Worm (Caenorhabditis elegans) whole organism, late embryonic: Measurements from ENCODE around the gene idpb-3.
A peak's percentile ranks its signal among the peaks of the same experiment; 100 is the strongest.

ENCODE experiments used
- C38D4.7 ChIP-seq: fragments of 200-800 bp; sonication (Bioruptor generic); optimal IDR thresholded peaks from 2 replicates; lab custom pipeline; 2018; ENCODE audit warnings: mild to moderate bottlenecking, missing genetic modification characterization, moderate library complexity, missing compliant biosample characterization
- K09A11.1 ChIP-seq: sonication (generic microtip); optimal IDR thresholded peaks from 2 replicates; lab custom pipeline; 2017; ENCODE audit warnings: antibody characterized with exemption, mild to moderate bottlenecking, missing genetic modification characterization, missing compliant biosample characterization; ENCODE audit not compliant: insufficient read depth
- ama-1 ChIP-seq: fragments of 150-350 bp; optimal IDR thresholded peaks from 2 replicates; lab custom pipeline; 2014
- ceh-18 ChIP-seq: sonication (generic microtip); optimal IDR thresholded peaks from 2 replicates; lab custom pipeline; 2016; ENCODE audit warnings: missing genetic modification characterization, missing compliant biosample characterization
- ceh-2 ChIP-seq: sonication (generic microtip); optimal IDR thresholded peaks from 2 replicates; lab custom pipeline; 2016; ENCODE audit warnings: missing genotype, missing genetic modification characterization, missing compliant biosample characterization
- ceh-22 ChIP-seq: sonication (generic microtip); optimal IDR thresholded peaks from 2 replicates; lab custom pipeline; 2017; ENCODE audit warnings: missing biosample characterization, missing genetic modification characterization
- ceh-24 ChIP-seq: sonication (generic microtip); optimal IDR thresholded peaks from 2 replicates; lab custom pipeline; 2016; ENCODE audit warnings: mild to moderate bottlenecking, missing genetic modification characterization, missing compliant biosample characterization
- ceh-45 ChIP-seq: fragments of 200-800 bp; sonication (Bioruptor generic); IDR thresholded peaks from 2 replicates; pipeline ENCODE4 v1.3.6; 2022; ENCODE audit warnings: missing genetic modification reagents, missing genetic modification characterization, missing compliant biosample characterization
- ceh-48 ChIP-seq: sonication (generic microtip); optimal IDR thresholded peaks from 2 replicates; lab custom pipeline; 2016; ENCODE audit warnings: missing genetic modification characterization, inconsistent platforms, missing compliant biosample characterization
- che-1 ChIP-seq: sonication (generic microtip); optimal IDR thresholded peaks from 2 replicates; lab custom pipeline; 2016; ENCODE audit warnings: mild to moderate bottlenecking, missing genetic modification characterization, missing compliant biosample characterization
- dve-1 ChIP-seq: sonication (generic microtip); optimal IDR thresholded peaks from 2 replicates; lab custom pipeline; 2017; ENCODE audit warnings: antibody characterized with exemption, mild to moderate bottlenecking, missing genetic modification characterization, missing compliant biosample characterization
- elt-2 ChIP-seq: sonication (generic microtip); optimal IDR thresholded peaks from 2 replicates; lab custom pipeline; 2016; ENCODE audit warnings: missing genetic modification reagents, missing genetic modification characterization, missing compliant biosample characterization
- elt-4 ChIP-seq: sonication (generic microtip); optimal IDR thresholded peaks from 2 replicates; lab custom pipeline; 2016; ENCODE audit warnings: missing genetic modification characterization, missing compliant biosample characterization
- fax-1 ChIP-seq: sonication (generic microtip); optimal IDR thresholded peaks from 2 replicates; lab custom pipeline; 2016; ENCODE audit warnings: missing genotype, missing genetic modification characterization, missing compliant biosample characterization
- gmeb-2 ChIP-seq: sonication (generic microtip); optimal IDR thresholded peaks from 2 replicates; lab custom pipeline; 2016; ENCODE audit warnings: missing genetic modification characterization, inconsistent platforms, missing compliant biosample characterization
- hlh-30 ChIP-seq: sonication (generic microtip); optimal IDR thresholded peaks from 2 replicates; lab custom pipeline; 2017; ENCODE audit warnings: antibody characterized with exemption, missing genetic modification characterization, missing compliant biosample characterization; ENCODE audit not compliant: insufficient read depth
- nfya-1 ChIP-seq: sonication (generic microtip); optimal IDR thresholded peaks from 2 replicates; lab custom pipeline; 2017; ENCODE audit warnings: missing genetic modification characterization, mild to moderate bottlenecking, missing compliant biosample characterization, antibody characterized with exemption, moderate library complexity
- npax-4 ChIP-seq: sonication (generic microtip); optimal IDR thresholded peaks from 2 replicates; lab custom pipeline; 2016; ENCODE audit warnings: missing genetic modification characterization, missing compliant biosample characterization
- odd-2 ChIP-seq: sonication (generic microtip); optimal IDR thresholded peaks from 2 replicates; lab custom pipeline; 2017; ENCODE audit warnings: antibody characterized with exemption, mild to moderate bottlenecking, missing genetic modification characterization, missing compliant biosample characterization
- pag-3 ChIP-seq: sonication (generic microtip); optimal IDR thresholded peaks from 2 replicates; lab custom pipeline; 2016; ENCODE audit warnings: missing compliant biosample characterization, missing genetic modification characterization, borderline replicate concordance
- pax-1 ChIP-seq: fragments of 150-350 bp; optimal IDR thresholded peaks from 2 replicates; lab custom pipeline; 2014; ENCODE audit warnings: missing biosample characterization, missing genetic modification characterization
- pros-1 ChIP-seq: fragments of 150-350 bp; optimal IDR thresholded peaks from 2 replicates; lab custom pipeline; 2014; ENCODE audit warnings: missing biosample characterization, missing genetic modification reagents, missing genetic modification characterization
- ref-2 ChIP-seq: sonication (generic microtip); optimal IDR thresholded peaks from 2 replicates; lab custom pipeline; 2016; ENCODE audit warnings: missing genetic modification characterization, missing compliant biosample characterization
- sdc-2 ChIP-seq: sonication (generic microtip); optimal IDR thresholded peaks from 2 replicates; lab custom pipeline; 2016; ENCODE audit warnings: missing genotype, missing genetic modification characterization, missing compliant biosample characterization
- sox-2 ChIP-seq: fragments of 200-800 bp; sonication (Bioruptor generic); IDR thresholded peaks from 2 replicates; pipeline ENCODE4 v1.3.6; 2022; ENCODE audit warnings: missing genetic modification reagents, missing genetic modification characterization, missing compliant biosample characterization
- sox-4 ChIP-seq: sonication (generic microtip); optimal IDR thresholded peaks from 2 replicates; lab custom pipeline; 2017; ENCODE audit warnings: mild to moderate bottlenecking, missing genetic modification characterization, inconsistent platforms, missing compliant biosample characterization
- tbx-2 ChIP-seq: sonication (generic microtip); optimal IDR thresholded peaks from 2 replicates; lab custom pipeline; 2016; ENCODE audit warnings: missing genetic modification characterization, missing compliant biosample characterization
- tbx-7 ChIP-seq: sonication (generic microtip); optimal IDR thresholded peaks from 2 replicates; lab custom pipeline; 2016; ENCODE audit warnings: missing genotype, missing genetic modification characterization, missing compliant biosample characterization
- ttx-3 ChIP-seq: sonication (generic microtip); optimal IDR thresholded peaks from 2 replicates; lab custom pipeline; 2016; ENCODE audit warnings: missing genetic modification reagents, missing genetic modification characterization, missing compliant biosample characterization
- unc-3 ChIP-seq, 2 experiments: fragments of 200-800 bp in 1 of 2; sonication (Bioruptor generic) in 1 of 2; sonication (generic microtip) in 1 of 2; conservative IDR thresholded peaks in 1 of 2; optimal IDR thresholded peaks in 1 of 2; 2 replicates each; pipeline versions ENCODE4 v1.3.6 to Lab custom; 2016 to 2022; ENCODE audit warnings: missing compliant biosample characterization in 2 of 2, missing genetic modification characterization in 2 of 2, missing genetic modification reagents in 1 of 2
- unc-42 ChIP-seq: sonication (generic microtip); optimal IDR thresholded peaks from 2 replicates; lab custom pipeline; 2016; ENCODE audit warnings: missing genotype, missing genetic modification characterization, missing compliant biosample characterization
- unc-55 ChIP-seq: sonication (generic microtip); optimal IDR thresholded peaks from 2 replicates; lab custom pipeline; 2017; ENCODE audit warnings: missing biosample characterization, missing genetic modification reagents, missing genetic modification characterization
- unc-86 ChIP-seq: sonication (generic microtip); optimal IDR thresholded peaks from 2 replicates; lab custom pipeline; 2016; ENCODE audit warnings: missing genetic modification characterization, missing compliant biosample characterization

idpb-3 gene

ce11 chrII:5086143-5086542 is 15.5 kb downstream of the idpb-3 start:
- TF ChIP-seq npax-4: no peak
- TF ChIP-seq, all 69 proteins: peak for 0

- TF ChIP-seq sdc-2: no peak
- no peak for TF ChIP-seq npax-4
- no peak for TF ChIP-seq elt-2 (tag; lab: Kevin White, UChicago)
- no peak for TF ChIP-seq ceh-45 (GFP tag; lab: Robert Waterston, UW)
- TF ChIP-seq, all 69 proteins: peak for 0
Observed at ce11 chrII:5085450-5085849, 16.2 kb downstream of the idpb-3 start, which contains the start of gene txt-9. txt-9 (plus strand) TSS chrII:5085785.

ce11 chrII:5084225-5084624 is 17.4 kb downstream of the idpb-3 start:
- TF ChIP-seq elt-2 (tag; lab: Kevin White, UChicago) (peak; percentile 49), unc-86 (tag; lab: Kevin White, UChicago) (no peak), ceh-24 (tag; lab: Kevin White, UChicago) (no peak), C38D4.7 (GFP tag; lab: Kevin White, UChicago) (no peak)

- TF ChIP-seq sox-2 (GFP tag; lab: Robert Waterston, UW): no peak
- no peak for TF ChIP-seq ceh-18
- TF ChIP-seq, all 69 proteins: peak for 0
Observed at ce11 chrII:5083341-5083740, 18.3 kb downstream of the idpb-3 start, which contains the start of gene C04G6.4. C04G6.4 (minus strand) TSS chrII:5083441.

- TF ChIP-seq sdc-2 (no peak), pax-1 (tag; lab: Kevin White, UChicago) (peak; percentile 86), tbx-2 (tag; lab: Kevin White, UChicago) (peak; percentile 32), ceh-48 (tag; lab: Kevin White, UChicago) (peak; percentile 25), unc-42 (tag; lab: Kevin White, UChicago) (peak; percentile 65), hlh-30 (tag; lab: Kevin White, UChicago) (peak; percentile 52), unc-55 (peak; percentile 41), nfya-1 (tag; lab: Kevin White, UChicago) (peak; percentile 39), pros-1 (tag; lab: Kevin White, UChicago) (no peak), sox-4 (tag; lab: Kevin White, UChicago) (no peak), npax-4 (no peak)
Observed at ce11 chrII:5081124-5081913, 20.3 kb downstream of the idpb-3 start, which contains the start of gene dsh-2. dsh-2 (minus strand) TSS chrII:5081174.

ce11 chrII:5071265-5071664 is 30.3 kb downstream of the idpb-3 start, which contains the start of gene C27A2.7:
C27A2.7 (minus strand) TSS chrII:5071365.
- no peak for TF ChIP-seq ttx-3
- no peak for TF ChIP-seq fax-1 (tag; lab: Kevin White, UChicago)
- TF ChIP-seq nfya-1 (tag; lab: Kevin White, UChicago): no peak
- TF ChIP-seq dve-1: no peak
- TF ChIP-seq K09A11.1 (tag; lab: Kevin White, UChicago): no peak
- no peak for TF ChIP-seq ceh-22
- TF ChIP-seq odd-2 (tag; lab: Kevin White, UChicago): no peak
- TF ChIP-seq elt-4 (tag; lab: Kevin White, UChicago): no peak
- no peak for TF ChIP-seq ref-2 (tag; lab: Kevin White, UChicago)
- no peak for TF ChIP-seq pag-3 (tag; lab: Kevin White, UChicago)
- no peak for TF ChIP-seq gmeb-2 (tag; lab: Kevin White, UChicago)
- no peak for TF ChIP-seq ceh-2 (tag; lab: Kevin White, UChicago)
- TF ChIP-seq ama-1: no peak
- no peak for TF ChIP-seq unc-42 (tag; lab: Kevin White, UChicago)
- no peak for TF ChIP-seq unc-3 (GFP tag; conservative IDR thresholded peaks at IDR 0.05; lab: Robert Waterston, UW)
- no peak for TF ChIP-seq unc-3 (tag; optimal IDR thresholded peaks at IDR 0.05; lab: Kevin White, UChicago)
- no peak for TF ChIP-seq sox-2 (GFP tag; lab: Robert Waterston, UW)
- no peak for TF ChIP-seq sdc-2
- no peak for TF ChIP-seq che-1 (tag; lab: Kevin White, UChicago)
- TF ChIP-seq tbx-7 (tag; lab: Kevin White, UChicago): no peak
